Worm (Caenorhabditis elegans) whole organism, early embryonic: ENCODE data around the gene F23H11.2.

Experiments
- pes-1 ChIP-seq: fragments of 200-800 bp; sonication (Bioruptor generic); IDR thresholded peaks from 2 replicates; pipeline ENCODE4 v1.3.6; 2022; ENCODE audit warnings: missing genetic modification reagents, missing genetic modification characterization, missing compliant biosample characterization
- tra-4 ChIP-seq: sonication (generic microtip); optimal IDR thresholded peaks from 2 replicates; lab custom pipeline; 2017; ENCODE audit warnings: missing genetic modification characterization, missing compliant biosample characterization

DNA sequence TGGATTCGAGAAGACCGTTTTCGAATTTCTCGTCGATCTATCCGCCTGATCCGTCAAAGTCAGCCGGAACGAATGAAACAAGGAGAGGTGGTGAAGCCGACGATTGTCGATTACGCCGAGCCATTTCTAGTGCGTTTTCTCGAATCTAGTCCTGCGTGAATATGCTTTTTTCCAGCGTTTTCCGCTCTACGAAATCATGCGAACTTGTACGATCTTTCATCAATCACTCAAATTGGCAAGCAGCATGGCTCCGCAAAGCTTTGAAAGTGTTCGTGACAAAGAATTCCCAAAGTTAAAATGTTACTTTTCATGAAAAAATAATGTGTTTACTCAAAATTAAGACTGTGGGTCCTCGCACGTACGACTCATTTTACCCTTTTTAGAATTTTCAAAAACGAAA, 1.4 kb downstream of the F23H11.2 start:
- TF ChIP-seq pes-1 (GFP tag; lab: Robert Waterston, UW) (no peak), tra-4 (no peak)
